Worm (Caenorhabditis elegans) whole organism, L3 larva: ENCODE data around the gene M162.15.

Source experiments
- aly-2 ChIP-seq: fragments of 150-350 bp; optimal IDR thresholded peaks from 2 replicates; lab custom pipeline; 2014; ENCODE audit warnings: missing biosample characterization, missing genetic modification characterization
- ceh-28 ChIP-seq: fragments of 150-350 bp; optimal IDR thresholded peaks from 2 replicates; lab custom pipeline; 2014; ENCODE audit warnings: missing biosample characterization, missing genetic modification reagents, missing genetic modification characterization
- ceh-82 ChIP-seq: fragments of 150-350 bp; optimal IDR thresholded peaks from 2 replicates; lab custom pipeline; 2014; ENCODE audit warnings: missing biosample characterization, missing genetic modification characterization
- ceh-9 ChIP-seq: sonication (generic microtip); optimal IDR thresholded peaks from 2 replicates; lab custom pipeline; 2018; ENCODE audit warnings: missing biosample characterization, missing genetic modification characterization
- daf-12 ChIP-seq: fragments of 150-350 bp; optimal IDR thresholded peaks from 2 replicates; lab custom pipeline; 2014; ENCODE audit warnings: missing biosample characterization, missing genetic modification reagents, missing genetic modification characterization
- egl-27 ChIP-seq: sonication (generic microtip); optimal IDR thresholded peaks from 4 replicates; lab custom pipeline; 2017; ENCODE audit warnings: missing biosample characterization, missing genetic modification reagents, missing genetic modification characterization
- egl-5 ChIP-seq: fragments of 150-350 bp; optimal IDR thresholded peaks from 2 replicates; lab custom pipeline; 2017; ENCODE audit warnings: missing biosample characterization, missing genetic modification reagents, missing genetic modification characterization, inconsistent platforms
- elt-1 ChIP-seq: fragments of 150-350 bp; optimal IDR thresholded peaks from 2 replicates; lab custom pipeline; 2014; ENCODE audit warnings: missing biosample characterization, missing genetic modification characterization
- elt-2 ChIP-seq: sonication (generic microtip); optimal IDR thresholded peaks from 2 replicates; lab custom pipeline; 2016; ENCODE audit warnings: missing genetic modification reagents, mild to moderate bottlenecking, missing genetic modification characterization, missing compliant biosample characterization
- elt-3 ChIP-seq, 3 experiments: fragments of 150-350 bp in 1 of 3; sonication (generic microtip) in 2 of 3; optimal IDR thresholded peaks; 2 replicates in 2 of 3; 4 replicates in 1 of 3; lab custom pipeline; 2014 to 2017; ENCODE audit warnings: missing biosample characterization in 3 of 3, missing genetic modification characterization in 3 of 3
- eor-1 ChIP-seq, 2 experiments: fragments of 150-350 bp; optimal IDR thresholded peaks; 2 replicates each; lab custom pipeline; 2014 to 2018; ENCODE audit warnings: missing biosample characterization in 2 of 2, missing genetic modification characterization in 2 of 2
- fkh-2 ChIP-seq: fragments of 150-350 bp; optimal IDR thresholded peaks from 2 replicates; lab custom pipeline; 2014; ENCODE audit warnings: missing biosample characterization, missing genetic modification reagents, missing genetic modification characterization
- fos-1 ChIP-seq: fragments of 150-350 bp; optimal IDR thresholded peaks from 2 replicates; lab custom pipeline; 2014; ENCODE audit warnings: missing biosample characterization, missing genetic modification characterization
- hmg-11 ChIP-seq: sonication (generic microtip); optimal IDR thresholded peaks from 2 replicates; lab custom pipeline; 2016; ENCODE audit warnings: missing genetic modification characterization, missing compliant biosample characterization
- lin-15B ChIP-seq: fragments of 150-350 bp; optimal IDR thresholded peaks from 2 replicates; lab custom pipeline; 2014; ENCODE audit warnings: missing biosample characterization, missing genetic modification characterization
- lin-39 ChIP-seq: fragments of 150-350 bp; optimal IDR thresholded peaks from 2 replicates; lab custom pipeline; 2018; ENCODE audit warnings: missing biosample characterization, missing genetic modification reagents, missing genetic modification characterization
- mdl-1 ChIP-seq: fragments of 150-350 bp; optimal IDR thresholded peaks from 2 replicates; lab custom pipeline; 2014; ENCODE audit warnings: missing biosample characterization, missing genetic modification characterization
- nhr-11 ChIP-seq: fragments of 150-350 bp; optimal IDR thresholded peaks from 2 replicates; lab custom pipeline; 2014; ENCODE audit warnings: missing biosample characterization, missing genetic modification characterization
- nhr-23 ChIP-seq: fragments of 150-350 bp; optimal IDR thresholded peaks from 2 replicates; lab custom pipeline; 2014; ENCODE audit warnings: missing biosample characterization, missing genetic modification reagents, missing genetic modification characterization
- nhr-237 ChIP-seq: fragments of 150-350 bp; optimal IDR thresholded peaks from 2 replicates; lab custom pipeline; 2014; ENCODE audit warnings: missing biosample characterization, missing genetic modification characterization
- nhr-25 ChIP-seq: sonication (generic microtip); optimal IDR thresholded peaks from 2 replicates; lab custom pipeline; 2017; ENCODE audit warnings: missing biosample characterization, missing genetic modification characterization
- nhr-28 ChIP-seq: fragments of 150-350 bp; optimal IDR thresholded peaks from 2 replicates; lab custom pipeline; 2014; ENCODE audit warnings: missing biosample characterization, missing genetic modification characterization
- nhr-67 ChIP-seq: fragments of 150-350 bp; optimal IDR thresholded peaks from 2 replicates; lab custom pipeline; 2014; ENCODE audit warnings: missing biosample characterization, missing genetic modification characterization
- nhr-76 ChIP-seq: fragments of 150-350 bp; sonication (generic microtip); optimal IDR thresholded peaks from 5 replicates; lab custom pipeline; 2014; ENCODE audit warnings: missing biosample characterization, missing genetic modification characterization
- pqm-1 ChIP-seq: fragments of 150-350 bp; optimal IDR thresholded peaks from 2 replicates; lab custom pipeline; 2017; ENCODE audit warnings: missing biosample characterization, missing genetic modification characterization, inconsistent platforms
- skn-1 ChIP-seq: fragments of 150-350 bp; optimal IDR thresholded peaks from 2 replicates; lab custom pipeline; 2014; ENCODE audit warnings: missing biosample characterization, missing genetic modification characterization
- unc-39 ChIP-seq: sonication (generic microtip); optimal IDR thresholded peaks from 4 replicates; lab custom pipeline; 2017; ENCODE audit warnings: missing biosample characterization, missing genetic modification characterization
- unc-62 ChIP-seq: fragments of 150-350 bp; sonication (generic microtip); optimal IDR thresholded peaks from 4 replicates; lab custom pipeline; 2014; ENCODE audit warnings: missing biosample characterization, missing genetic modification reagents, missing genetic modification characterization
- ztf-11 ChIP-seq: fragments of 150-350 bp; optimal IDR thresholded peaks from 2 replicates; lab custom pipeline; 2014; ENCODE audit warnings: missing biosample characterization, missing genetic modification characterization
- ztf-4 ChIP-seq: fragments of 150-350 bp; optimal IDR thresholded peaks from 2 replicates; lab custom pipeline; 2014; ENCODE audit warnings: missing biosample characterization, missing genetic modification characterization

M162.15 gene

DNA sequence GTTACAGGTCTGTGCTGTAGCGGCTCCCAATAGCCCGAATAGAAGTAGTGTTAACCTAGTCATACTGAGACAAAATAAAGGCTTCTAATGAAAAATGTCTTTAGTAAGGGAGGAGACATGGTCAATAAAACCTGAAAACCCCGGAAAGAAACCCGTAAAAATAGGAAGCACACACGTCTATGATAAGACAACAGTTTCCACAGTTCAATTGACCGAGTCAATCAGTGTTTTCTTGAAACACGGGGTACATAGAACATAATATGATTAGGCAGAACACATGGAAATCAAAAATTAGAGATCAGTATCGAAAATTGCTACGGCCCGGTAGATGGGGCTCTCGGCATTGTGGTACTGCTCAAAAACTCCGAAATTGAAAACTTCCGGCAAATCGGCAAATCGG lies 20.4 kb downstream of the M162.15 start, which contains the start of gene clec-49:
Gene clec-49 (minus strand): TSS at position 103 of the 400 bp plus-strand sequence.
- TF ChIP-seq nhr-28 (tag; lab: Kevin White, UChicago) (no peak), egl-5 (tag; lab: Kevin White, UChicago) (no peak), pqm-1 (tag; lab: Kevin White, UChicago) (peak; percentile 65), mdl-1 (no peak), ztf-11 (no peak), hmg-11 (tag; lab: Kevin White, UChicago) (no peak), elt-2 (tag; lab: Kevin White, UChicago) (peak; percentile 69), ceh-9 (tag; lab: Kevin White, UChicago) (no peak), ceh-82 (tag; lab: Kevin White, UChicago) (no peak)
- TF ChIP-seq, all 47 proteins: peak for 2

- TF ChIP-seq unc-62 (GFP tag; lab: Kevin White, UChicago): no peak
- TF ChIP-seq nhr-23 (tag; lab: Kevin White, UChicago): no peak
- no peak for TF ChIP-seq pqm-1 (tag; lab: Kevin White, UChicago)
- TF ChIP-seq nhr-237 (tag; lab: Kevin White, UChicago): no peak
- TF ChIP-seq lin-39 (tag; lab: Kevin White, UChicago): no peak
- no peak for TF ChIP-seq ztf-4 (tag; lab: Kevin White, UChicago)
- no peak for TF ChIP-seq elt-1
- TF ChIP-seq, all 47 proteins: peak for 0
Observed at ce11 chrV:19747144-19747543, 24.4 kb downstream of the M162.15 start.

- no peak for TF ChIP-seq fos-1 (tag; lab: Kevin White, UChicago)
Observed at ce11 chrV:19745852-19746251, 25.7 kb downstream of the M162.15 start, which contains the start of gene W04E12.5. Gene W04E12.5 (plus strand): TSS chrV:19746152.

- TF ChIP-seq mdl-1: no peak
- peak; percentile 85 for TF ChIP-seq ceh-28 (tag; lab: Kevin White, UChicago)
- TF ChIP-seq, all 47 proteins: peak for 1
Observed at ce11 chrV:19744210-19744609, 27.4 kb downstream of the M162.15 start.

- TF ChIP-seq aly-2 (tag; lab: Kevin White, UChicago): no peak
- TF ChIP-seq skn-1 (tag; lab: Kevin White, UChicago): no peak
- no peak for TF ChIP-seq elt-3 (tag; optimal IDR thresholded peaks at IDR 0.05; lab: Kevin White, UChicago)
Observed at ce11 chrV:19743794-19744193, 27.8 kb downstream of the M162.15 start.

ce11 chrV:19743305-19743704 lies 28.3 kb downstream of the M162.15 start, which contains the start of gene W04E12.4:
Gene W04E12.4 (plus strand): TSS chrV:19743605.
- TF ChIP-seq ceh-82 (tag; lab: Kevin White, UChicago) (no peak), unc-39 (tag; lab: Kevin White, UChicago) (no peak), mdl-1 (no peak), lin-15B (no peak)

DNA sequence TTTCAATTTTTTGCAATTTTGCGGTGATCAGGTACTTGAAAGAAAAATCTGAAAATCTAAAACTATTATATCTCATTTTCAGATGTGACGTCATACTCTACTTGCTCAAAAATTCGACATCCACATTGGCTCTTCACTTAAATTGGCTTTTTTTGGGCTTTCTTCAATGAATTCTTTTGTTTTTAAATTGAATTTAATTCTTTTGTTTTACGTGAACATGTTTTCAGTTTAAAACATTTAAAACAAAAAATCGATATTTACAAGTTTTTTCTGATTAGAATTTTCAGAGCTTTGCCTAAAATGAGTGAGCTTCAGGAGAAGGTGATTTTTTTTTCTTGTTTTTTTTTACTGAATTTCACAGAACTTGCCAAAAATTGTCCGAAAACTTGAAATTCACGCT lies 29.9 kb downstream of the M162.15 start, which contains the start of gene W04E12.3:
Gene W04E12.3 (plus strand): TSS at position 301 of the 400 bp plus-strand sequence.
- TF ChIP-seq eor-1 (tag; optimal IDR thresholded peaks at IDR 0.05; lab: Kevin White, UChicago): no peak
- no peak for TF ChIP-seq aly-2 (tag; lab: Kevin White, UChicago)
- TF ChIP-seq skn-1 (tag; lab: Kevin White, UChicago): no peak
- no peak for TF ChIP-seq fkh-2 (tag; lab: Kevin White, UChicago)
- TF ChIP-seq nhr-76 (tag; lab: Kevin White, UChicago): no peak
- no peak for TF ChIP-seq elt-2 (tag; lab: Kevin White, UChicago)
- TF ChIP-seq elt-3 (tag; optimal IDR thresholded peaks at IDR 0.05; lab: Kevin White, UChicago): no peak
- no peak for TF ChIP-seq egl-27 (tag; lab: Kevin White, UChicago)
- TF ChIP-seq nhr-11 (tag; lab: Kevin White, UChicago): no peak
- TF ChIP-seq ceh-82 (tag; lab: Kevin White, UChicago): no peak
- no peak for TF ChIP-seq nhr-25
- no peak for TF ChIP-seq unc-62 (GFP tag; lab: Kevin White, UChicago)
- TF ChIP-seq nhr-67 (tag; lab: Kevin White, UChicago): no peak
- no peak for TF ChIP-seq daf-12 (tag; lab: Kevin White, UChicago)
